Fruit fly (Drosophila melanogaster) whole organism, embryonic: ENCODE data around the gene CG1231.

Source experiments
- B-H1 ChIP-seq: fragments of 200-800 bp; sonication (Bioruptor generic); IDR thresholded peaks from 3 replicates; pipeline ENCODE4 v1.3.6; 2022; ENCODE audit warnings: missing biosample characterization, missing genetic modification characterization
- CG10274 ChIP-seq: fragments of 200-800 bp; sonication (Bioruptor generic); optimal IDR thresholded peaks from 3 replicates; lab custom pipeline; 2017; ENCODE audit warnings: missing biosample characterization, mild to moderate bottlenecking, missing genetic modification characterization
- CG10366 ChIP-seq: fragments of 200-800 bp; sonication (Bioruptor generic); IDR thresholded peaks from 2 replicates; pipeline ENCODE4 v1.3.6; 2022; ENCODE audit warnings: missing biosample characterization, missing genetic modification characterization
- CG13123 ChIP-seq: fragments of 200-800 bp; sonication (Bioruptor generic); optimal IDR thresholded peaks from 2 replicates; lab custom pipeline; 2016; ENCODE audit warnings: missing biosample characterization, missing genetic modification characterization
- CG13287 ChIP-seq: fragments of 200-800 bp; sonication (Bioruptor generic); IDR thresholded peaks from 2 replicates; pipeline ENCODE4 v1.3.6; 2022; ENCODE audit warnings: missing biosample characterization, missing genetic modification characterization; ENCODE audit not compliant: partially characterized antibody
- CG1529 ChIP-seq: fragments of 200-800 bp; sonication (Bioruptor generic); optimal IDR thresholded peaks from 3 replicates; lab custom pipeline; 2018; ENCODE audit warnings: missing biosample characterization, missing genetic modification characterization
- CG16813 ChIP-seq: fragments of 200-800 bp; sonication (Bioruptor generic); IDR thresholded peaks from 3 replicates; pipeline ENCODE4 v1.3.6; 2022; ENCODE audit warnings: missing biosample characterization, missing genetic modification characterization; ENCODE audit not compliant: partially characterized antibody
- CG2712 ChIP-seq: fragments of 200-800 bp; optimal IDR thresholded peaks from 3 replicates; lab custom pipeline; 2019; ENCODE audit warnings: missing biosample characterization, mild to moderate bottlenecking, missing genetic modification characterization, moderate library complexity
- CG2889 ChIP-seq: fragments of 200-800 bp; sonication (Bioruptor generic); IDR thresholded peaks from 3 replicates; pipeline ENCODE4 v1.3.6; 2022; ENCODE audit warnings: missing biosample characterization, missing genetic modification characterization
- CG31441 ChIP-seq: fragments of 200-800 bp; sonication (Bioruptor generic); IDR thresholded peaks from 2 replicates; pipeline ENCODE4 v1.3.6; 2022; ENCODE audit warnings: missing biosample characterization, missing genetic modification characterization
- CG33213 ChIP-seq: fragments of 200-800 bp; sonication (Bioruptor generic); optimal IDR thresholded peaks from 3 replicates; lab custom pipeline; 2016; ENCODE audit warnings: missing biosample characterization, missing genetic modification characterization
- CG34224 ChIP-seq: fragments of 200-800 bp; sonication (Bioruptor generic); IDR thresholded peaks from 3 replicates; pipeline ENCODE4 v1.3.6; 2022; ENCODE audit warnings: missing biosample characterization, missing genetic modification characterization; ENCODE audit not compliant: partially characterized antibody
- CG34376 ChIP-seq: fragments of 200-800 bp; sonication (Bioruptor generic); optimal IDR thresholded peaks from 2 replicates; lab custom pipeline; 2018; ENCODE audit warnings: missing biosample characterization, mild to moderate bottlenecking, missing genetic modification characterization
- CG8281 ChIP-seq: fragments of 200-800 bp; sonication (Bioruptor generic); optimal IDR thresholded peaks from 2 replicates; lab custom pipeline; 2018; ENCODE audit warnings: missing biosample characterization, mild to moderate bottlenecking, missing genetic modification characterization, moderate library complexity
- CG8765 ChIP-seq: fragments of 200-800 bp; sonication (Bioruptor generic); IDR thresholded peaks from 2 replicates; pipeline ENCODE4 v1.3.6; 2022; ENCODE audit warnings: missing biosample characterization, missing genetic modification characterization
- Dek ChIP-seq: fragments of 200-800 bp; sonication (Bioruptor generic); optimal IDR thresholded peaks from 3 replicates; lab custom pipeline; 2019; ENCODE audit warnings: missing biosample characterization, mild to moderate bottlenecking, missing genetic modification characterization, moderate library complexity
- Doc2 ChIP-seq: fragments of 200-800 bp; sonication (Bioruptor generic); IDR thresholded peaks from 2 replicates; pipeline ENCODE4 v1.3.6; 2022; ENCODE audit warnings: missing biosample characterization, missing genetic modification characterization
- Doc3 ChIP-seq: fragments of 200-800 bp; sonication (Bioruptor generic); IDR thresholded peaks from 3 replicates; pipeline ENCODE4 v1.3.6; 2022; ENCODE audit warnings: missing biosample characterization, missing genetic modification characterization; ENCODE audit not compliant: partially characterized antibody
- Dref ChIP-seq: fragments of 200-800 bp; sonication (Bioruptor generic); IDR thresholded peaks from 2 replicates; pipeline ENCODE4 v1.3.6; 2022; ENCODE audit warnings: missing biosample characterization, missing genetic modification characterization
- Fer1 ChIP-seq: fragments of 200-800 bp; sonication (Bioruptor generic); optimal IDR thresholded peaks from 2 replicates; lab custom pipeline; 2017; ENCODE audit warnings: missing biosample characterization, mild to moderate bottlenecking, missing genetic modification characterization
- HLH4C ChIP-seq: fragments of 200-800 bp; sonication (Bioruptor generic); IDR thresholded peaks from 3 replicates; pipeline ENCODE4 v1.3.6; 2022; ENCODE audit warnings: missing biosample characterization, missing genetic modification characterization; ENCODE audit not compliant: partially characterized antibody
- HLH54F ChIP-seq: fragments of 200-800 bp; sonication (Bioruptor generic); optimal IDR thresholded peaks from 3 replicates; lab custom pipeline; 2016; ENCODE audit warnings: missing biosample characterization, missing genetic modification characterization
- Hsf ChIP-seq: fragments of 200-800 bp; sonication (Bioruptor generic); optimal IDR thresholded peaks from 3 replicates; lab custom pipeline; 2016; ENCODE audit warnings: missing biosample characterization, missing genetic modification characterization
- Myb ChIP-seq: fragments of 200-800 bp; sonication (Bioruptor generic); optimal IDR thresholded peaks from 2 replicates; lab custom pipeline; 2016; ENCODE audit warnings: missing biosample characterization, missing genetic modification characterization
- NK7.1 ChIP-seq: fragments of 200-800 bp; sonication (Bioruptor generic); optimal IDR thresholded peaks from 3 replicates; lab custom pipeline; 2016; ENCODE audit warnings: missing biosample characterization, missing genetic modification characterization
- Nf-YB ChIP-seq: fragments of 200-800 bp; sonication (Bioruptor generic); optimal IDR thresholded peaks from 3 replicates; lab custom pipeline; 2019; ENCODE audit warnings: missing biosample characterization, mild to moderate bottlenecking, missing genetic modification characterization, moderate library complexity
- Oli ChIP-seq: fragments of 200-800 bp; sonication (Bioruptor generic); optimal IDR thresholded peaks from 2 replicates; lab custom pipeline; 2018; ENCODE audit warnings: missing biosample characterization, mild to moderate bottlenecking, missing genetic modification characterization, moderate library complexity
- Opbp ChIP-seq: fragments of 200-800 bp; sonication (Bioruptor generic); IDR thresholded peaks from 3 replicates; pipeline ENCODE4 v1.3.6; 2022; ENCODE audit warnings: missing biosample characterization, missing genetic modification characterization; ENCODE audit not compliant: partially characterized antibody
- Ptx1 ChIP-seq: fragments of 200-800 bp; sonication (Bioruptor generic); IDR thresholded peaks from 2 replicates; pipeline ENCODE4 v1.3.6; 2022; ENCODE audit warnings: missing biosample characterization, missing genetic modification characterization
- Rx ChIP-seq: fragments of 200-800 bp; sonication (Bioruptor generic); IDR thresholded peaks from 2 replicates; pipeline ENCODE4 v1.3.6; 2022; ENCODE audit warnings: missing biosample characterization, missing genetic modification characterization
- Scr ChIP-seq: fragments of 200-800 bp; sonication (Bioruptor generic); IDR thresholded peaks from 2 replicates; pipeline ENCODE4 v1.3.6; 2022; ENCODE audit warnings: missing biosample characterization, missing genetic modification characterization; ENCODE audit not compliant: partially characterized antibody
- aop ChIP-seq: fragments of 200-800 bp; sonication (Bioruptor generic); IDR thresholded peaks from 2 replicates; pipeline ENCODE4 v1.3.6; 2022; ENCODE audit warnings: missing biosample characterization, missing genetic modification characterization
- br ChIP-seq: fragments of >200 bp; optimal IDR thresholded peaks from 2 replicates; lab custom pipeline; 2017
- caup ChIP-seq: fragments of 200-800 bp; sonication (Bioruptor generic); optimal IDR thresholded peaks from 3 replicates; lab custom pipeline; 2017; ENCODE audit warnings: missing biosample characterization, mild to moderate bottlenecking, missing genetic modification characterization, moderate library complexity; ENCODE audit not compliant: severe bottlenecking
- danr ChIP-seq: fragments of 200-800 bp; sonication (Bioruptor generic); IDR thresholded peaks from 2 replicates; pipeline ENCODE4 v1.3.6; 2022; ENCODE audit warnings: missing biosample characterization, missing genetic modification characterization
- dati ChIP-seq: fragments of 200-800 bp; sonication (Bioruptor generic); IDR thresholded peaks from 2 replicates; pipeline ENCODE4 v1.3.6; 2022; ENCODE audit warnings: missing biosample characterization, missing genetic modification characterization
- disco-r ChIP-seq: fragments of 200-800 bp; sonication (Bioruptor generic); optimal IDR thresholded peaks from 2 replicates; lab custom pipeline; 2016; ENCODE audit warnings: missing biosample characterization, missing genetic modification characterization
- gem ChIP-seq: fragments of 200-800 bp; sonication (Bioruptor generic); optimal IDR thresholded peaks from 2 replicates; lab custom pipeline; 2019; ENCODE audit warnings: missing biosample characterization, mild to moderate bottlenecking, missing genetic modification characterization, moderate library complexity
- grn ChIP-seq: fragments of 200-800 bp; sonication (Bioruptor generic); optimal IDR thresholded peaks from 3 replicates; lab custom pipeline; 2017; ENCODE audit warnings: missing biosample characterization, missing genetic modification characterization
- h ChIP-seq: fragments of >200 bp; optimal IDR thresholded peaks from 2 replicates; lab custom pipeline; 2017
- hbn ChIP-seq: fragments of 200-800 bp; sonication (Bioruptor generic); IDR thresholded peaks from 2 replicates; pipeline ENCODE4 v1.3.6; 2022; ENCODE audit warnings: missing biosample characterization, missing genetic modification characterization; ENCODE audit not compliant: partially characterized antibody
- ind ChIP-seq: fragments of 200-800 bp; sonication (Bioruptor generic); optimal IDR thresholded peaks from 3 replicates; lab custom pipeline; 2016; ENCODE audit warnings: missing biosample characterization, missing genetic modification characterization
- knrl ChIP-seq: fragments of 200-800 bp; sonication (Bioruptor generic); IDR thresholded peaks from 3 replicates; pipeline ENCODE4 v1.3.6; 2022; ENCODE audit warnings: missing biosample characterization, missing genetic modification characterization; ENCODE audit not compliant: partially characterized antibody
- lbe ChIP-seq: fragments of 200-800 bp; sonication (Bioruptor generic); optimal IDR thresholded peaks from 2 replicates; lab custom pipeline; 2016; ENCODE audit warnings: missing biosample characterization, mild to moderate bottlenecking, missing genetic modification characterization
- onecut ChIP-seq: fragments of 200-800 bp; sonication (Bioruptor generic); IDR thresholded peaks from 2 replicates; pipeline ENCODE4 v1.3.6; 2022; ENCODE audit warnings: missing biosample characterization, missing genetic modification characterization
- pros ChIP-seq: fragments of 200-800 bp; sonication (Bioruptor generic); optimal IDR thresholded peaks from 3 replicates; lab custom pipeline; 2019; ENCODE audit warnings: missing biosample characterization, mild to moderate bottlenecking, missing genetic modification characterization, moderate library complexity
- pum ChIP-seq: fragments of 200-800 bp; sonication (Bioruptor generic); optimal IDR thresholded peaks from 2 replicates; lab custom pipeline; 2016; ENCODE audit warnings: missing biosample characterization, missing genetic modification characterization
- so ChIP-seq: fragments of 200-800 bp; sonication (Bioruptor generic); IDR thresholded peaks from 3 replicates; pipeline ENCODE4 v1.3.6; 2022; ENCODE audit warnings: missing biosample characterization, missing genetic modification characterization
- tin ChIP-seq: fragments of 200-800 bp; sonication (Bioruptor generic); optimal IDR thresholded peaks from 3 replicates; lab custom pipeline; 2016; ENCODE audit warnings: missing biosample characterization, missing genetic modification characterization
- tio ChIP-seq: fragments of 200-800 bp; sonication (Bioruptor generic); optimal IDR thresholded peaks from 2 replicates; lab custom pipeline; 2017; ENCODE audit warnings: missing biosample characterization, missing genetic modification characterization, inconsistent platforms
- vfl ChIP-seq: fragments of 200-800 bp; sonication (Bioruptor generic); optimal IDR thresholded peaks from 2 replicates; lab custom pipeline; 2016; ENCODE audit warnings: missing biosample characterization, missing genetic modification characterization
- zf30C ChIP-seq: fragments of 200-800 bp; sonication (Bioruptor generic); optimal IDR thresholded peaks from 3 replicates; lab custom pipeline; 2018; ENCODE audit warnings: missing biosample characterization, mild to moderate bottlenecking, missing genetic modification characterization

CG1231 gene

DNA sequence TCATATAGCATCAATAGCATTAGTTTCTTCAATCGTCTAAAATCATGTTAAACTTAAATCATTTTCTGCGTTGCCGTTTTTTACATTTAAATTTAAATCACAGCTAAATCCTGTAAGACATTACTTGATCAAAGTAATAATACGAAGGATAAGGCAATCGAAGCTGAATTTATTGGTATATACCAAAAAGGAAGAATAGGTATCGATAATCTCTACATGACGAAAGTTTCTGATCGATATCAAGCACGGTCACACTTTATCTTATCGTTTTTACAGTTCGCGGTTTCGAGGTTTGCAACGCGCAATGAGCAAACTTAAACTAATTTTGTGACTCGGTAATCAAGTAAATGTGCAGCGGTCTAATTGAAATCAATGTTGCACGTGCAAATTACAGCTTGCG is 28.4 kb upstream of the CG1231 start, which contains the start of the genes Atac3 and Ptpmeg (continued):
- TF ChIP-seq zf30C (GFP tag; lab: Kevin White, UChicago) (no peak), B-H1 (no peak), br (lab: Kevin White, UChicago) (no peak), h (no peak), grn (GFP tag; lab: Kevin White, UChicago) (peak; percentile 33), CG31441 (GFP tag; lab: Robert Waterston, UW) (no peak), HLH4C (GFP tag; lab: Robert Waterston, UW) (peak; percentile 29; the same call in 1 of the 3 replicates), HLH54F (GFP tag; lab: Kevin White, UChicago) (no peak), CG34376 (GFP tag; lab: Kevin White, UChicago) (peak; percentile 3), CG1529 (GFP tag; lab: Kevin White, UChicago) (no peak), Nf-YB (GFP tag; lab: Kevin White, UChicago) (no peak), Dref (GFP tag; lab: Robert Waterston, UW) (peak; percentile 70), CG2712 (tag; lab: Kevin White, UChicago) (peak; percentile 14), Oli (tag; lab: Kevin White, UChicago) (no peak), CG10366 (no peak), caup (GFP tag; lab: Kevin White, UChicago) (no peak), CG13287 (GFP tag; lab: Robert Waterston, UW) (peak; percentile 68), hbn (GFP tag; lab: Robert Waterston, UW) (peak; percentile 51), CG8765 (no peak), Hsf (no peak), Scr (GFP tag; lab: Robert Waterston, UW) (peak; percentile 69), CG16813 (GFP tag; lab: Robert Waterston, UW) (peak; percentile 50; the same call in 2 of the 3 replicates), vfl (GFP tag; lab: Kevin White, UChicago) (no peak), danr (no peak), CG2889 (GFP tag; lab: Robert Waterston, UW) (no peak), Opbp (GFP tag; lab: Robert Waterston, UW) (peak; percentile 19; the same call in 1 of the 3 replicates), knrl (peak; percentile 42; the same call in 1 of the 3 replicates), onecut (GFP tag; lab: Robert Waterston, UW) (no peak), ind (GFP tag; lab: Kevin White, UChicago) (no peak), Myb (GFP tag; lab: Kevin White, UChicago) (peak; percentile 50), aop (GFP tag; lab: Robert Waterston, UW) (no peak), pros (GFP tag; lab: Kevin White, UChicago) (no peak), CG10274 (no peak), Ptx1 (GFP tag; lab: Robert Waterston, UW) (no peak), Dek (tag; lab: Kevin White, UChicago) (no peak), CG33213 (GFP tag; lab: Kevin White, UChicago) (peak; percentile 27), Rx (GFP tag; lab: Robert Waterston, UW) (no peak), disco-r (GFP tag; lab: Kevin White, UChicago) (no peak), CG8281 (no peak), so (no peak), CG13123 (GFP tag; lab: Kevin White, UChicago) (no peak), Doc2 (GFP tag; lab: Robert Waterston, UW) (no peak), tin (GFP tag; lab: Kevin White, UChicago) (no peak), NK7.1 (no peak), lbe (GFP tag; lab: Kevin White, UChicago) (no peak), Doc3 (GFP tag; lab: Robert Waterston, UW) (peak; percentile 62), tio (GFP tag; lab: Kevin White, UChicago) (no peak), Fer1 (no peak), gem (tag; lab: Kevin White, UChicago) (no peak), pum (GFP tag; lab: Kevin White, UChicago) (no peak), dati (GFP tag; lab: Robert Waterston, UW) (no peak), CG34224 (0 out of 3 replicates have a peak, but pooled peaks have one; percentile 40)
